Worm (Caenorhabditis elegans) whole organism, early embryonic: Measurements from ENCODE around the gene Y39C12A.9.

Experiments
- ama-1 ChIP-seq: fragments of 150-350 bp; optimal IDR thresholded peaks from 2 replicates; lab custom pipeline; 2014
- scrt-1 ChIP-seq: fragments of 200-800 bp; sonication (Bioruptor generic); IDR thresholded peaks from 2 replicates; pipeline ENCODE4 v1.3.6; 2022; ENCODE audit warnings: missing genetic modification characterization, missing compliant biosample characterization
- tbx-37 ChIP-seq: fragments of 200-800 bp; sonication (Bioruptor generic); conservative IDR thresholded peaks from 2 replicates; pipeline ENCODE4 v1.3.6; 2022; ENCODE audit warnings: missing genetic modification reagents, missing genetic modification characterization, missing compliant biosample characterization
- tra-4 ChIP-seq: sonication (generic microtip); optimal IDR thresholded peaks from 2 replicates; lab custom pipeline; 2017; ENCODE audit warnings: missing genetic modification characterization, missing compliant biosample characterization

ce11 chrIV:12279340-12279739 is 20.3 kb upstream of the Y39C12A.9 start, which contains the start of gene ltah-1.1:
- TF ChIP-seq tbx-37 (GFP tag; lab: Robert Waterston, UW) (no peak), ama-1 (lab: Kevin White, UChicago) (no peak), scrt-1 (no peak), tra-4 (no peak)
